Fruit fly (Drosophila melanogaster) whole organism, embryonic: ENCODE measurements around the gene Osi19.

Experiments
- Awh ChIP-seq: fragments of 200-800 bp; sonication (Bioruptor generic); IDR thresholded peaks from 2 replicates; pipeline ENCODE4, ENCODE4 v1.3.6; 2022; ENCODE audit warnings: missing biosample characterization, missing genetic modification characterization
- Bdp1 ChIP-seq: fragments of 200-800 bp; sonication (Bioruptor generic); optimal IDR thresholded peaks from 3 replicates; lab custom pipeline; 2016; ENCODE audit warnings: missing biosample characterization, missing genetic modification characterization
- CG10267 ChIP-seq: fragments of 200-800 bp; sonication (Bioruptor generic); optimal IDR thresholded peaks from 2 replicates; lab custom pipeline; 2018; ENCODE audit warnings: missing biosample characterization, mild to moderate bottlenecking, missing genetic modification characterization, moderate library complexity
- CG11085 ChIP-seq: fragments of 200-800 bp; sonication (Bioruptor generic); IDR thresholded peaks from 2 replicates; pipeline ENCODE4 v1.3.6; 2022; ENCODE audit warnings: missing biosample characterization, missing genetic modification characterization
- CG11504 ChIP-seq: fragments of 200-800 bp; sonication (Bioruptor generic); optimal IDR thresholded peaks from 3 replicates; lab custom pipeline; 2019; ENCODE audit warnings: missing biosample characterization, mild to moderate bottlenecking, missing genetic modification characterization, moderate library complexity
- CG13287 ChIP-seq: fragments of 200-800 bp; sonication (Bioruptor generic); IDR thresholded peaks from 2 replicates; pipeline ENCODE4 v1.3.6; 2022; ENCODE audit warnings: missing biosample characterization, missing genetic modification characterization; ENCODE audit not compliant: partially characterized antibody
- CG16815 ChIP-seq: fragments of 200-800 bp; sonication (Bioruptor generic); optimal IDR thresholded peaks from 3 replicates; lab custom pipeline; 2017; ENCODE audit warnings: missing biosample characterization, mild to moderate bottlenecking, missing genetic modification characterization
- CG17912 ChIP-seq: fragments of 200-800 bp; sonication (Bioruptor generic); optimal IDR thresholded peaks from 2 replicates; lab custom pipeline; 2018; ENCODE audit warnings: missing biosample characterization, mild to moderate bottlenecking, missing genetic modification characterization
- CG2199 ChIP-seq: fragments of 200-800 bp; sonication (Bioruptor generic); IDR thresholded peaks from 3 replicates; pipeline ENCODE4 v1.3.6; 2022; ENCODE audit warnings: missing biosample characterization, missing genetic modification characterization
- CG30020 ChIP-seq: fragments of 200-800 bp; optimal IDR thresholded peaks from 2 replicates; lab custom pipeline; 2019; ENCODE audit warnings: missing biosample characterization, mild to moderate bottlenecking, missing genetic modification characterization, moderate library complexity
- CG31365 ChIP-seq: fragments of 200-800 bp; sonication (Bioruptor generic); optimal IDR thresholded peaks from 2 replicates; lab custom pipeline; 2018; ENCODE audit warnings: missing biosample characterization, mild to moderate bottlenecking, missing genetic modification characterization
- CG3407 ChIP-seq: fragments of 200-800 bp; sonication (Bioruptor generic); optimal IDR thresholded peaks from 2 replicates; lab custom pipeline; 2018; ENCODE audit warnings: missing biosample characterization, mild to moderate bottlenecking, missing genetic modification characterization
- CG3726 ChIP-seq: fragments of 200-800 bp; sonication (Bioruptor generic); IDR thresholded peaks from 3 replicates; pipeline ENCODE4, ENCODE4 v1.3.6; 2022; ENCODE audit warnings: missing biosample characterization, missing genetic modification characterization
- CG7372 ChIP-seq: fragments of 200-800 bp; sonication (Bioruptor generic); IDR thresholded peaks from 2 replicates; pipeline ENCODE4 v1.3.6; 2022; ENCODE audit warnings: missing biosample characterization, missing genetic modification characterization
- CG7745 ChIP-seq: fragments of 200-800 bp; sonication (Bioruptor generic); optimal IDR thresholded peaks from 2 replicates; lab custom pipeline; 2018; ENCODE audit warnings: missing biosample characterization, mild to moderate bottlenecking, missing genetic modification characterization, moderate library complexity
- CG8944 ChIP-seq: fragments of 200-800 bp; sonication (Bioruptor generic); optimal IDR thresholded peaks from 3 replicates; lab custom pipeline; 2016; ENCODE audit warnings: missing biosample characterization, missing genetic modification characterization
- CTCF ChIP-seq: fragments of 200-800 bp; sonication (Bioruptor generic); optimal IDR thresholded peaks from 2 replicates; lab custom pipeline; 2017; ENCODE audit warnings: missing biosample characterization, mild to moderate bottlenecking, missing genetic modification characterization, moderate library complexity
- CrebB ChIP-seq: fragments of 200-800 bp; sonication (Bioruptor generic); optimal IDR thresholded peaks from 3 replicates; lab custom pipeline; 2018; ENCODE audit warnings: missing biosample characterization, mild to moderate bottlenecking, missing genetic modification characterization
- Ets65A ChIP-seq: fragments of 200-800 bp; sonication (Bioruptor generic); peaks from one replicate; lab custom pipeline; 2016; ENCODE audit warnings: missing biosample characterization, missing genetic modification characterization
- H15 ChIP-seq: fragments of 200-800 bp; sonication (Bioruptor generic); IDR thresholded peaks from 3 replicates; pipeline ENCODE4 v1.3.6; 2022; ENCODE audit warnings: missing biosample characterization, missing genetic modification characterization
- Hand ChIP-seq: fragments of 200-800 bp; sonication (Bioruptor generic); optimal IDR thresholded peaks from 2 replicates; lab custom pipeline; 2017; ENCODE audit warnings: mild to moderate bottlenecking, missing biosample characterization, missing genetic modification reagents, missing genetic modification characterization
- Hr51 ChIP-seq, 2 experiments: fragments of 200-800 bp; sonication (Bioruptor generic); optimal IDR thresholded peaks; 2 replicates in 1 of 2; 3 replicates in 1 of 2; lab custom pipeline; 2016 to 2018; ENCODE audit warnings: missing biosample characterization in 2 of 2, missing genetic modification characterization in 2 of 2, mild to moderate bottlenecking in 1 of 2, moderate library complexity in 1 of 2
- Mad ChIP-seq: fragments of 200-800 bp; sonication (Bioruptor generic); optimal IDR thresholded peaks from 2 replicates; lab custom pipeline; 2016; ENCODE audit warnings: missing biosample characterization, missing genetic modification characterization
- Med ChIP-seq: fragments of 200-800 bp; sonication (Bioruptor generic); peaks from one replicate; lab custom pipeline; 2016; ENCODE audit warnings: missing biosample characterization, missing genetic modification characterization, mild to moderate bottlenecking, inconsistent platforms, moderate library complexity
- Mrtf ChIP-seq: fragments of 200-800 bp; sonication (Bioruptor generic); IDR thresholded peaks from 3 replicates; pipeline ENCODE4 v1.3.6; 2022; ENCODE audit warnings: missing biosample characterization, missing genetic modification characterization
- Opbp ChIP-seq: fragments of 200-800 bp; sonication (Bioruptor generic); IDR thresholded peaks from 3 replicates; pipeline ENCODE4 v1.3.6; 2022; ENCODE audit warnings: missing biosample characterization, missing genetic modification characterization; ENCODE audit not compliant: partially characterized antibody
- Pdp1 ChIP-seq, 2 experiments: fragments of 200-800 bp; sonication (Bioruptor generic); optimal IDR thresholded peaks; 3 replicates each; lab custom pipeline; 2016; ENCODE audit warnings: missing biosample characterization in 2 of 2, missing genetic modification characterization in 2 of 2, mild to moderate bottlenecking in 1 of 2, moderate library complexity in 1 of 2
- ac ChIP-seq: fragments of 200-800 bp; sonication (Bioruptor generic); optimal IDR thresholded peaks from 3 replicates; lab custom pipeline; 2017; ENCODE audit warnings: missing biosample characterization, mild to moderate bottlenecking, missing genetic modification characterization
- br ChIP-seq: fragments of >200 bp; optimal IDR thresholded peaks from 2 replicates; lab custom pipeline; 2017
- cad ChIP-seq: fragments of >200 bp; optimal IDR thresholded peaks from 2 replicates; lab custom pipeline; 2017; ENCODE audit warnings: missing biosample characterization, missing genetic modification characterization
- cas ChIP-seq: fragments of 200-800 bp; sonication (Bioruptor generic); IDR thresholded peaks from 2 replicates; pipeline ENCODE4 v1.3.6; 2022; ENCODE audit warnings: missing biosample characterization, missing genetic modification characterization
- chinmo ChIP-seq: fragments of 200-800 bp; sonication (Bioruptor generic); IDR thresholded peaks from 4 replicates; pipeline ENCODE4 v1.3.6; 2022; ENCODE audit warnings: missing biosample characterization, missing genetic modification characterization; ENCODE audit not compliant: partially characterized antibody
- ci ChIP-seq: fragments of 200-800 bp; sonication (Bioruptor generic); IDR thresholded peaks from 3 replicates; pipeline ENCODE4 v1.3.6; 2022; ENCODE audit warnings: missing biosample characterization, missing genetic modification characterization
- dpn ChIP-seq, 2 experiments: fragments of 200-800 bp; sonication (Bioruptor generic); optimal IDR thresholded peaks; 3 replicates each; lab custom pipeline; 2016; ENCODE audit warnings: missing biosample characterization in 2 of 2, missing genetic modification characterization in 2 of 2
- fd102C ChIP-seq: fragments of 200-800 bp; sonication (Bioruptor generic); optimal IDR thresholded peaks from 2 replicates; lab custom pipeline; 2018; ENCODE audit warnings: missing biosample characterization, mild to moderate bottlenecking, missing genetic modification characterization, moderate library complexity
- fu2 ChIP-seq: fragments of 200-800 bp; sonication (Bioruptor generic); optimal IDR thresholded peaks from 2 replicates; lab custom pipeline; 2016; ENCODE audit warnings: missing biosample characterization, missing genetic modification characterization
- gce ChIP-seq: fragments of 200-800 bp; sonication (Bioruptor generic); IDR thresholded peaks from 3 replicates; pipeline ENCODE4 v1.3.6; 2022; ENCODE audit warnings: missing biosample characterization, missing genetic modification characterization
- gem ChIP-seq: fragments of 200-800 bp; sonication (Bioruptor generic); optimal IDR thresholded peaks from 2 replicates; lab custom pipeline; 2019; ENCODE audit warnings: missing biosample characterization, mild to moderate bottlenecking, missing genetic modification characterization, moderate library complexity
- hth ChIP-seq: fragments of >200 bp; optimal IDR thresholded peaks from 2 replicates; lab custom pipeline; 2017; ENCODE audit warnings: inconsistent platforms
- kni ChIP-seq: fragments of 200-800 bp; sonication (Bioruptor generic); optimal IDR thresholded peaks from 3 replicates; lab custom pipeline; 2017; ENCODE audit warnings: mild to moderate bottlenecking, missing biosample characterization, missing genetic modification reagents, missing genetic modification characterization
- lov ChIP-seq, 2 experiments: fragments of 200-800 bp in 1 of 2; fragments of >200 bp in 1 of 2; sonication (Bioruptor generic) in 1 of 2; IDR thresholded peaks in 1 of 2; optimal IDR thresholded peaks in 1 of 2; 2 replicates in 1 of 2; 3 replicates in 1 of 2; pipeline versions ENCODE4 v1.3.6 to Lab custom; 2017 to 2022; ENCODE audit warnings: missing biosample characterization in 1 of 2, missing genetic modification characterization in 1 of 2
- oc ChIP-seq: fragments of 200-800 bp; sonication (Bioruptor generic); optimal IDR thresholded peaks from 2 replicates; lab custom pipeline; 2018; ENCODE audit warnings: missing biosample characterization, mild to moderate bottlenecking, missing genetic modification characterization, moderate library complexity
- sd ChIP-seq: fragments of 200-800 bp; sonication (Bioruptor generic); optimal IDR thresholded peaks from 3 replicates; lab custom pipeline; 2018; ENCODE audit warnings: missing biosample characterization, mild to moderate bottlenecking, missing genetic modification characterization, moderate library complexity
- sens ChIP-seq: fragments of 200-800 bp; sonication (Bioruptor generic); peaks from one replicate; lab custom pipeline; 2016; ENCODE audit warnings: missing biosample characterization, missing genetic modification characterization
- sqz ChIP-seq: fragments of 200-800 bp; sonication (Bioruptor generic); optimal IDR thresholded peaks from 3 replicates; lab custom pipeline; 2018; ENCODE audit warnings: missing biosample characterization, mild to moderate bottlenecking, missing genetic modification characterization
- ttk ChIP-seq: fragments of 200-800 bp; sonication (Bioruptor generic); IDR thresholded peaks from 2 replicates; pipeline ENCODE4 v2.1.2; 2022; ENCODE audit warnings: missing biosample characterization, missing genetic modification characterization
- vvl ChIP-seq: fragments of 200-800 bp; sonication (Bioruptor generic); IDR thresholded peaks from 2 replicates; pipeline ENCODE4 v1.3.6; 2022; ENCODE audit warnings: missing biosample characterization, missing genetic modification characterization
- zf30C ChIP-seq: fragments of 200-800 bp; sonication (Bioruptor generic); optimal IDR thresholded peaks from 3 replicates; lab custom pipeline; 2018; ENCODE audit warnings: missing biosample characterization, mild to moderate bottlenecking, missing genetic modification characterization
- zfh1 ChIP-seq: fragments of 200-800 bp; sonication (Bioruptor generic); IDR thresholded peaks from 3 replicates; pipeline ENCODE4 v1.3.6; 2022; ENCODE audit warnings: missing biosample characterization, missing genetic modification characterization

Gene Osi19

dm6 chr3R:6334906-6335433 is at the start of gene Osi19:
Gene Osi19, plus strand, starts transcription at chr3R:6335362.
- peak; percentile 61 for TF ChIP-seq CG7372
- TF ChIP-seq CTCF (GFP tag; lab: Kevin White, UChicago), result no peak
- TF ChIP-seq oc (tag; lab: Kevin White, UChicago), result peak; percentile 32
- no peak for TF ChIP-seq Opbp (GFP tag; lab: Robert Waterston, UW)
- peak; percentile 86 for TF ChIP-seq sens (GFP tag; lab: Kevin White, UChicago)
- TF ChIP-seq chinmo (GFP tag; lab: Robert Waterston, UW), result 0 out of 4 replicates have a peak, but pooled peaks have one; percentile 14
- 0 out of 3 replicates have a peak, but pooled peaks have one; percentile 15 for TF ChIP-seq CG2199 (GFP tag; lab: Robert Waterston, UW)
- TF ChIP-seq CG3726, result no peak
- peak; percentile 65 for TF ChIP-seq Ets65A
- TF ChIP-seq CG16815, result no peak
- 0 out of 3 replicates have a peak, but pooled peaks have one; percentile 5 for TF ChIP-seq gce (GFP tag; lab: Robert Waterston, UW)
- TF ChIP-seq sqz (GFP tag; lab: Kevin White, UChicago), result peak; percentile 18
- TF ChIP-seq CG10267 (tag; lab: Kevin White, UChicago), result no peak
- no peak for TF ChIP-seq Awh (GFP tag; lab: Robert Waterston, UW)
- 0 out of 3 replicates have a peak, but pooled peaks have one; percentile 39 for TF ChIP-seq zfh1 (GFP tag; lab: Robert Waterston, UW)
- 0 out of 2 replicates have a peak, but pooled peaks have one; percentile 20 for TF ChIP-seq vvl
- peak; percentile 42 for TF ChIP-seq Med

dm6 chr3R:6287433-6287832 is 47.7 kb upstream of the Osi19 start, which contains the start of gene CG15594:
Gene CG15594, plus strand, starts transcription at chr3R:6287733.
- TF ChIP-seq CG11504 (tag; lab: Kevin White, UChicago) (peak; percentile 20), zf30C (no peak), CG11085 (no peak), cad (no peak), Bdp1 (no peak), fu2 (GFP tag; lab: Kevin White, UChicago) (no peak), H15 (no peak), gem (peak; percentile 9), ttk (no peak), Hr51 (GFP tag; optimal IDR thresholded peaks at IDR 0.05; lab: Kevin White, UChicago) (peak in 1 of 2 experiments; percentile 10), CG17912 (GFP tag; lab: Kevin White, UChicago) (no peak), CG3407 (GFP tag; lab: Kevin White, UChicago) (no peak), hth (lab: Kevin White, UChicago) (no peak), lov (optimal IDR thresholded peaks at IDR 0.05; lab: Kevin White, UChicago) (no peak), lov (GFP tag; IDR thresholded peaks at IDR 0.05; lab: Robert Waterston, UW) (no peak), CG8944 (GFP tag; lab: Kevin White, UChicago) (no peak)

dm6 chr3R:6290289-6290688 is 44.9 kb upstream of the Osi19 start:
- TF ChIP-seq Mad (GFP tag; lab: Kevin White, UChicago), result no peak
- no peak for TF ChIP-seq br
- TF ChIP-seq CG30020, result no peak
- peak; percentile 91 for TF ChIP-seq Ets65A
- TF ChIP-seq CrebB (tag; lab: Kevin White, UChicago), result no peak
- peak; percentile 40; the same call in 1 of the 2 replicates for TF ChIP-seq vvl
- no peak for TF ChIP-seq CG13287
- peak in 1 of 2 experiments; percentile 24 for TF ChIP-seq Pdp1 (GFP tag; optimal IDR thresholded peaks at IDR 0.05; lab: Kevin White, UChicago)
- TF ChIP-seq CG2199 (GFP tag; lab: Robert Waterston, UW), result 0 out of 3 replicates have a peak, but pooled peaks have one; percentile 52
- no peak for TF ChIP-seq CG31365 (tag; lab: Kevin White, UChicago)
- TF ChIP-seq kni (GFP tag; lab: Kevin White, UChicago), result peak; percentile 70
- peak; percentile 43 for TF ChIP-seq sens (GFP tag; lab: Kevin White, UChicago)
- peak; percentile 21 for TF ChIP-seq Med
- TF ChIP-seq ci (GFP tag; lab: Robert Waterston, UW), result 0 out of 3 replicates have a peak, but pooled peaks have one; percentile 20
- no peak for TF ChIP-seq dpn (GFP tag; optimal IDR thresholded peaks at IDR 0.05; lab: Kevin White, UChicago)
- TF ChIP-seq ac (GFP tag; lab: Kevin White, UChicago), result no peak
- TF ChIP-seq fd102C (GFP tag; lab: Kevin White, UChicago), result no peak
- no peak for TF ChIP-seq Hand (GFP tag; lab: Kevin White, UChicago)
- TF ChIP-seq CG7745, result no peak
- no peak for TF ChIP-seq cas (GFP tag; lab: Robert Waterston, UW)
- peak; percentile 6 for TF ChIP-seq sd (tag; lab: Kevin White, UChicago)
- TF ChIP-seq Mrtf (GFP tag; lab: Robert Waterston, UW), result no peak
